Fruit fly (Drosophila melanogaster) whole organism: ENCODE data around the gene Ctl1.

Experiments used
- Dll ChIP-seq: fragments of >200 bp; optimal IDR thresholded peaks from 2 replicates; lab custom pipeline; 2017
- EcR ChIP-seq, 2 experiments: fragments of >200 bp; optimal IDR thresholded peaks; 2 replicates each; lab custom pipeline; 2017; ENCODE audit warnings: missing biosample characterization in 2 of 2, missing genetic modification characterization in 2 of 2, missing genetic modification reagents in 2 of 2
- pan ChIP-seq: fragments of >200 bp; optimal IDR thresholded peaks from 2 replicates; lab custom pipeline; 2017
- psq ChIP-seq: fragments of >200 bp; optimal IDR thresholded peaks from 2 replicates; lab custom pipeline; 2017

- TF ChIP-seq EcR (GFP tag; optimal IDR thresholded peaks at IDR 0.05; lab: Kevin White, UChicago) = no peak
- TF ChIP-seq pan = no peak
- no peak for TF ChIP-seq Dll (lab: Kevin White, UChicago)
- TF ChIP-seq psq (lab: Kevin White, UChicago) = no peak
These were observed 14.3 kb upstream of the Ctl1 start, which contains the start of gene CG1273 for dm6 chr3L:4263502-4263901.
